1 fruit fly cellular context compared by ENCODE assay signal in genomic region chr3R:23284256-23284655, dm6.
TF ChIP-seq lines count a peak whose summit lies in the region.

No protein-coding gene starts in this region.

TF ChIP-seq in whole organism, embryonic, 481 proteins besides CTCF, POLR2A, EP300 and RAD21 (continued from another document and continues in another):
- TF ChIP-seq ci (GFP tag; IDR thresholded peaks at IDR 0.05; lab: Robert Waterston, UW) (peak; percentile 32; the same call in 1 of the 3 replicates), salm (tag; optimal IDR thresholded peaks at IDR 0.05; lab: Kevin White, UChicago) (no peak), Adf1 (GFP tag; IDR thresholded peaks at IDR 0.05; lab: Robert Waterston, UW) (no peak), vfl (GFP tag; optimal IDR thresholded peaks at IDR 0.05; lab: Kevin White, UChicago) (no peak), CG3838 (GFP tag; optimal IDR thresholded peaks at IDR 0.05; lab: Kevin White, UChicago) (no peak), CG13424 (tag; optimal IDR thresholded peaks at IDR 0.05; lab: Kevin White, UChicago) (peak; percentile 38), CG11093 (GFP tag; IDR thresholded peaks at IDR 0.05; lab: Robert Waterston, UW) (no peak), gem (tag; optimal IDR thresholded peaks at IDR 0.05; lab: Kevin White, UChicago) (no peak), CG9797 (GFP tag; optimal IDR thresholded peaks at IDR 0.05; lab: Kevin White, UChicago) (no peak), pfk (GFP tag; optimal IDR thresholded peaks at IDR 0.05; lab: Kevin White, UChicago) (peak; percentile 29), CG11085 (GFP tag; IDR thresholded peaks at IDR 0.05; lab: Robert Waterston, UW) (no peak), pros (GFP tag; optimal IDR thresholded peaks at IDR 0.05; lab: Kevin White, UChicago) (no peak), Blimp-1 (GFP tag; optimal IDR thresholded peaks at IDR 0.05; lab: Kevin White, UChicago) (no peak), CG17385 (GFP tag; optimal IDR thresholded peaks at IDR 0.05; lab: Kevin White, UChicago) (peak; percentile 45), Mad (GFP tag; optimal IDR thresholded peaks at IDR 0.05; lab: Kevin White, UChicago) (no peak), Atf6 (GFP tag; IDR thresholded peaks at IDR 0.05; lab: Robert Waterston, UW) (0 out of 2 replicates have a peak, but pooled peaks have one; percentile 26), CG4617 (GFP tag; optimal IDR thresholded peaks at IDR 0.05; lab: Kevin White, UChicago; ENCODE audit: borderline replicate concordance) (no peak), Xbp1 (GFP tag; optimal IDR thresholded peaks at IDR 0.05; lab: Kevin White, UChicago) (no peak), CG1832 (GFP tag; optimal IDR thresholded peaks at IDR 0.05; lab: Kevin White, UChicago) (no peak), chinmo (GFP tag; IDR thresholded peaks at IDR 0.05; lab: Robert Waterston, UW; ENCODE audit: partially characterized antibody) (no peak), CG6813 (GFP tag; optimal IDR thresholded peaks at IDR 0.05; lab: Kevin White, UChicago) (peak; percentile 49), caup (GFP tag; optimal IDR thresholded peaks at IDR 0.05; lab: Kevin White, UChicago; ENCODE audit: severe bottlenecking) (peak; percentile 48), Dref (GFP tag; IDR thresholded peaks at IDR 0.05; lab: Robert Waterston, UW) (no peak), CG10431 (GFP tag; optimal IDR thresholded peaks at IDR 0.05; lab: Kevin White, UChicago) (no peak), odd (GFP tag; optimal IDR thresholded peaks at IDR 0.05; lab: Kevin White, UChicago) (peak; percentile 74), sqz (GFP tag; optimal IDR thresholded peaks at IDR 0.05; lab: Kevin White, UChicago) (no peak), sug (tag; optimal IDR thresholded peaks at IDR 0.05; lab: Kevin White, UChicago) (peak; percentile 66), schlank (tag; optimal IDR thresholded peaks at IDR 0.05; lab: Kevin White, UChicago) (peak; percentile 57), CG5180 (GFP tag; optimal IDR thresholded peaks at IDR 0.05; lab: Kevin White, UChicago) (no peak), Hmr (GFP tag; optimal IDR thresholded peaks at IDR 0.05; lab: Kevin White, UChicago) (peak; percentile 50), CG31365 (tag; optimal IDR thresholded peaks at IDR 0.05; lab: Kevin White, UChicago) (peak; percentile 32), crp (GFP tag; optimal IDR thresholded peaks at IDR 0.05; lab: Kevin White, UChicago) (no peak), fd3F (GFP tag; optimal IDR thresholded peaks at IDR 0.05; lab: Kevin White, UChicago) (peak; percentile 26), gsb (GFP tag; IDR thresholded peaks at IDR 0.05; lab: Robert Waterston, UW) (no peak), HHEX (GFP tag; optimal IDR thresholded peaks at IDR 0.05; lab: Kevin White, UChicago) (peak; percentile 47), Doc2 (GFP tag; IDR thresholded peaks at IDR 0.05; lab: Robert Waterston, UW) (no peak), CG43689 (GFP tag; IDR thresholded peaks at IDR 0.05; lab: Robert Waterston, UW) (no peak), yki (optimal IDR thresholded peaks at IDR 0.05; lab: Kevin White, UChicago) (no peak), CG6765 (GFP tag; optimal IDR thresholded peaks at IDR 0.05; lab: Kevin White, UChicago) (peak; percentile 17), so (GFP tag; IDR thresholded peaks at IDR 0.05; lab: Robert Waterston, UW) (0 out of 3 replicates have a peak, but pooled peaks have one; percentile 11), CG15601 (tag; optimal IDR thresholded peaks at IDR 0.05; lab: Kevin White, UChicago) (peak; percentile 43), hth (optimal IDR thresholded peaks at IDR 0.05; lab: Kevin White, UChicago) (no peak), onecut (GFP tag; IDR thresholded peaks at IDR 0.05; lab: Robert Waterston, UW) (no peak), CG17361 (GFP tag; IDR thresholded peaks at IDR 0.05; lab: Robert Waterston, UW) (no peak), nerfin-1 (tag; optimal IDR thresholded peaks at IDR 0.05; lab: Kevin White, UChicago) (peak; percentile 26), Awh (GFP tag; IDR thresholded peaks at IDR 0.05; lab: Robert Waterston, UW) (peak; percentile 35; the same call in 1 of the 2 replicates), CG9932 (GFP tag; IDR thresholded peaks at IDR 0.05; lab: Robert Waterston, UW) (no peak), CG34422 (GFP tag; IDR thresholded peaks at IDR 0.05; lab: Robert Waterston, UW) (no peak), Nf-YB (GFP tag; optimal IDR thresholded peaks at IDR 0.05; lab: Kevin White, UChicago) (no peak), E2f2 (GFP tag; IDR thresholded peaks at IDR 0.05; lab: Robert Waterston, UW) (no peak), run (tag; optimal IDR thresholded peaks at IDR 0.05; lab: Kevin White, UChicago) (no peak), Aef1 (GFP tag; IDR thresholded peaks at IDR 0.05; lab: Robert Waterston, UW) (no peak), CG12299 (tag; optimal IDR thresholded peaks at IDR 0.05; lab: Kevin White, UChicago) (peak; percentile 45), CG11695 (GFP tag; IDR thresholded peaks at IDR 0.05; lab: Robert Waterston, UW) (0 out of 3 replicates have a peak, but pooled peaks have one; percentile 14), CG18476 (GFP tag; optimal IDR thresholded peaks at IDR 0.05; lab: Kevin White, UChicago) (no peak), CG16813 (GFP tag; IDR thresholded peaks at IDR 0.05; lab: Robert Waterston, UW; ENCODE audit: partially characterized antibody) (no peak), jigr1 (GFP tag; IDR thresholded peaks at IDR 0.05; lab: Robert Waterston, UW) (no peak), tap (tag; optimal IDR thresholded peaks at IDR 0.05; lab: Kevin White, UChicago) (no peak), CG1233 (GFP tag; optimal IDR thresholded peaks at IDR 0.05; lab: Kevin White, UChicago) (peak; percentile 60), B-H2 (GFP tag; optimal IDR thresholded peaks at IDR 0.05; lab: Kevin White, UChicago) (peak; percentile 36), Trl (optimal IDR thresholded peaks at IDR 0.05; lab: Kevin White, UChicago) (no peak), Trl (GFP tag; optimal IDR thresholded peaks at IDR 0.05; lab: Kevin White, UChicago) (no peak), emc (GFP tag; optimal IDR thresholded peaks at IDR 0.05; lab: Kevin White, UChicago) (no peak), HLH54F (GFP tag; optimal IDR thresholded peaks at IDR 0.05; lab: Kevin White, UChicago) (no peak), Ptx1 (GFP tag; IDR thresholded peaks at IDR 0.05; lab: Robert Waterston, UW) (no peak), CG2712 (tag; optimal IDR thresholded peaks at IDR 0.05; lab: Kevin White, UChicago) (no peak), NC2β (GFP tag; optimal IDR thresholded peaks at IDR 0.05; lab: Kevin White, UChicago) (no peak), CG17912 (GFP tag; optimal IDR thresholded peaks at IDR 0.05; lab: Kevin White, UChicago) (no peak), sima (GFP tag; optimal IDR thresholded peaks at IDR 0.05; lab: Kevin White, UChicago) (no peak), CG2678 (tag; optimal IDR thresholded peaks at IDR 0.05; lab: Kevin White, UChicago) (peak; percentile 62), CG10543 (GFP tag; optimal IDR thresholded peaks at IDR 0.05; lab: Kevin White, UChicago) (peak; percentile 79), CG8089 (GFP tag; optimal IDR thresholded peaks at IDR 0.05; lab: Kevin White, UChicago) (no peak), Dad (GFP tag; optimal IDR thresholded peaks at IDR 0.05; lab: Kevin White, UChicago) (no peak), Rfx (GFP tag; IDR thresholded peaks at IDR 0.05; lab: Robert Waterston, UW) (peak; percentile 36; the same call in 1 of the 2 replicates), wek (GFP tag; optimal IDR thresholded peaks at IDR 0.05; lab: Kevin White, UChicago) (peak; percentile 39), cad (GFP tag; optimal IDR thresholded peaks at IDR 0.05; lab: Kevin White, UChicago) (no peak), gro (GFP tag; optimal IDR thresholded peaks at IDR 0.05; lab: Kevin White, UChicago) (peak; percentile 4), CG7928 (GFP tag; optimal IDR thresholded peaks at IDR 0.05; lab: Kevin White, UChicago) (no peak), CG12071 (GFP tag; optimal IDR thresholded peaks at IDR 0.05; lab: Kevin White, UChicago) (peak; percentile 74), ro (GFP tag; IDR thresholded peaks at IDR 0.05; lab: Robert Waterston, UW) (no peak), CG13624 (GFP tag; optimal IDR thresholded peaks at IDR 0.05; lab: Kevin White, UChicago) (no peak), Jarid2 (GFP tag; optimal IDR thresholded peaks at IDR 0.05; lab: Kevin White, UChicago) (peak; percentile 25), ATbp (GFP tag; optimal IDR thresholded peaks at IDR 0.05; lab: Kevin White, UChicago) (peak; percentile 58), Nf-YC (tag; optimal IDR thresholded peaks at IDR 0.05; lab: Kevin White, UChicago) (peak; percentile 31), Eip74EF (GFP tag; optimal IDR thresholded peaks at IDR 0.05; lab: Kevin White, UChicago) (no peak), CG18011 (GFP tag; optimal IDR thresholded peaks at IDR 0.05; lab: Kevin White, UChicago) (no peak), eve (GFP tag; optimal IDR thresholded peaks at IDR 0.05; lab: Kevin White, UChicago) (no peak), chm (GFP tag; IDR thresholded peaks at IDR 0.05; lab: Robert Waterston, UW) (no peak), CG7357 (GFP tag; IDR thresholded peaks at IDR 0.05; lab: Robert Waterston, UW) (no peak), ind (GFP tag; optimal IDR thresholded peaks at IDR 0.05; lab: Kevin White, UChicago) (no peak), Med (GFP tag; lab: Kevin White, UChicago) (peak; percentile 77), CG7745 (tag; optimal IDR thresholded peaks at IDR 0.05; lab: Kevin White, UChicago) (no peak), YL-1 (GFP tag; optimal IDR thresholded peaks at IDR 0.05; lab: Kevin White, UChicago) (peak; percentile 12), CG4282 (GFP tag; optimal IDR thresholded peaks at IDR 0.05; lab: Kevin White, UChicago) (no peak), Kr (GFP tag; optimal IDR thresholded peaks at IDR 0.05; lab: Kevin White, UChicago) (no peak), CG12659 (GFP tag; optimal IDR thresholded peaks at IDR 0.05; lab: Kevin White, UChicago) (peak; percentile 13), CG10209 (GFP tag; optimal IDR thresholded peaks at IDR 0.05; lab: Kevin White, UChicago) (peak; percentile 9), vnd (GFP tag; IDR thresholded peaks at IDR 0.05; lab: Robert Waterston, UW; ENCODE audit: partially characterized antibody) (no peak), ham (GFP tag; IDR thresholded peaks at IDR 0.05; lab: Robert Waterston, UW) (no peak), Fer3 (tag; optimal IDR thresholded peaks at IDR 0.05; lab: Kevin White, UChicago) (peak; percentile 22), grau (tag; optimal IDR thresholded peaks at IDR 0.05; lab: Kevin White, UChicago) (no peak), sob (GFP tag; IDR thresholded peaks at IDR 0.05; lab: Robert Waterston, UW) (no peak), CG13123 (GFP tag; optimal IDR thresholded peaks at IDR 0.05; lab: Kevin White, UChicago) (no peak), scrt (GFP tag; optimal IDR thresholded peaks at IDR 0.05; lab: Kevin White, UChicago) (peak; percentile 56), CG3065 (GFP tag; optimal IDR thresholded peaks at IDR 0.05; lab: Kevin White, UChicago) (no peak), disco-r (GFP tag; optimal IDR thresholded peaks at IDR 0.05; lab: Kevin White, UChicago) (no peak), CG12744 (GFP tag; optimal IDR thresholded peaks at IDR 0.05; lab: Kevin White, UChicago) (no peak), Sry-δ (GFP tag; optimal IDR thresholded peaks at IDR 0.05; lab: Kevin White, UChicago) (no peak), CG2875 (GFP tag; optimal IDR thresholded peaks at IDR 0.05; lab: Kevin White, UChicago) (peak; percentile 4), dati (GFP tag; IDR thresholded peaks at IDR 0.05; lab: Robert Waterston, UW) (no peak), br (optimal IDR thresholded peaks at IDR 0.05; lab: Kevin White, UChicago) (no peak), pita (GFP tag; optimal IDR thresholded peaks at IDR 0.05; lab: Kevin White, UChicago) (no peak), CG17612 (GFP tag; IDR thresholded peaks at IDR 0.05; lab: Robert Waterston, UW) (no peak), psq (GFP tag; optimal IDR thresholded peaks at IDR 0.05; lab: Kevin White, UChicago) (no peak), Hsf (GFP tag; optimal IDR thresholded peaks at IDR 0.05; lab: Kevin White, UChicago) (no peak), PHDP (tag; optimal IDR thresholded peaks at IDR 0.05; lab: Kevin White, UChicago) (peak; percentile 63), MTF-1 (GFP tag; optimal IDR thresholded peaks at IDR 0.05; lab: Kevin White, UChicago; ENCODE audit: borderline replicate concordance) (peak; percentile 66), cato (GFP tag; optimal IDR thresholded peaks at IDR 0.05; lab: Kevin White, UChicago; ENCODE audit: borderline replicate concordance) (no peak), CG7987 (GFP tag; optimal IDR thresholded peaks at IDR 0.05; lab: Kevin White, UChicago) (peak; percentile 61), klu (GFP tag; IDR thresholded peaks at IDR 0.05; lab: Robert Waterston, UW) (no peak), hbn (GFP tag; IDR thresholded peaks at IDR 0.05; lab: Robert Waterston, UW; ENCODE audit: partially characterized antibody) (no peak), exex (tag; optimal IDR thresholded peaks at IDR 0.05; lab: Kevin White, UChicago) (peak; percentile 46), lola (GFP tag; optimal IDR thresholded peaks at IDR 0.05; lab: Kevin White, UChicago) (no peak), CG8281 (tag; optimal IDR thresholded peaks at IDR 0.05; lab: Kevin White, UChicago) (peak; percentile 5), Xrp1 (GFP tag; IDR thresholded peaks at IDR 0.05; lab: Robert Waterston, UW) (no peak), trh (GFP tag; optimal IDR thresholded peaks at IDR 0.05; lab: Kevin White, UChicago) (no peak), CG6254 (GFP tag; optimal IDR thresholded peaks at IDR 0.05; lab: Kevin White, UChicago) (peak; percentile 1), mirr (GFP tag; optimal IDR thresholded peaks at IDR 0.05; lab: Kevin White, UChicago) (peak; percentile 84), CG8359 (GFP tag; optimal IDR thresholded peaks at IDR 0.05; lab: Kevin White, UChicago; ENCODE audit: borderline replicate concordance) (peak; percentile 3), unc-4 (GFP tag; IDR thresholded peaks at IDR 0.05; lab: Robert Waterston, UW; ENCODE audit: partially characterized antibody) (no peak), Meics (GFP tag; optimal IDR thresholded peaks at IDR 0.05; lab: Kevin White, UChicago) (peak; percentile 40), lilli (GFP tag; optimal IDR thresholded peaks at IDR 0.05; lab: Kevin White, UChicago) (no peak), Hr3 (GFP tag; optimal IDR thresholded peaks at IDR 0.05; lab: Kevin White, UChicago) (no peak), cas (GFP tag; IDR thresholded peaks at IDR 0.05; lab: Robert Waterston, UW) (no peak), CG10274 (GFP tag; optimal IDR thresholded peaks at IDR 0.05; lab: Kevin White, UChicago) (no peak), CG4404 (GFP tag; IDR thresholded peaks at IDR 0.05; lab: Robert Waterston, UW) (no peak), Sry-β (GFP tag; optimal IDR thresholded peaks at IDR 0.05; lab: Kevin White, UChicago) (no peak)
